Worm (Caenorhabditis elegans) whole organism, L2 larva: Measurements from ENCODE around the gene maph-9.

Experiments
- R02D3.7 ChIP-seq: fragments of 150-350 bp; optimal IDR thresholded peaks from 2 replicates; lab custom pipeline; 2014; ENCODE audit warnings: missing biosample characterization, missing genetic modification characterization
- aly-2 ChIP-seq: fragments of 150-350 bp; optimal IDR thresholded peaks from 2 replicates; lab custom pipeline; 2014; ENCODE audit warnings: missing biosample characterization, missing genetic modification characterization
- dmd-4 ChIP-seq: sonication (generic microtip); optimal IDR thresholded peaks from 2 replicates; lab custom pipeline; 2017; ENCODE audit warnings: missing biosample characterization, missing genetic modification characterization
- egl-27 ChIP-seq: sonication (generic microtip); optimal IDR thresholded peaks from 3 replicates; lab custom pipeline; 2017; ENCODE audit warnings: missing biosample characterization, missing genetic modification reagents, missing genetic modification characterization
- lsy-2 ChIP-seq, 2 experiments: fragments of 150-350 bp in 1 of 2; sonication (generic microtip) in 1 of 2; optimal IDR thresholded peaks; 2 replicates each; lab custom pipeline; 2014 to 2017; ENCODE audit warnings: missing biosample characterization in 2 of 2, missing genetic modification characterization in 2 of 2
- nhr-11 ChIP-seq: fragments of 150-350 bp; optimal IDR thresholded peaks from 2 replicates; lab custom pipeline; 2014; ENCODE audit warnings: missing biosample characterization, missing genetic modification characterization
- sem-4 ChIP-seq: fragments of 150-350 bp; optimal IDR thresholded peaks from 2 replicates; lab custom pipeline; 2014; ENCODE audit warnings: missing biosample characterization, missing genetic modification reagents, missing genetic modification characterization
- snpc-4 ChIP-seq: fragments of 150-350 bp; optimal IDR thresholded peaks from 2 replicates; lab custom pipeline; 2014; ENCODE audit warnings: missing biosample characterization, missing genetic modification characterization
- zag-1 ChIP-seq: fragments of 150-350 bp; optimal IDR thresholded peaks from 2 replicates; lab custom pipeline; 2014; ENCODE audit warnings: missing biosample characterization, missing genetic modification characterization
- ztf-1 ChIP-seq: fragments of 200-800 bp; sonication (Bioruptor generic); conservative IDR thresholded peaks from 2 replicates; pipeline ENCODE4 v1.3.6; 2022; ENCODE audit warnings: missing genetic modification characterization, missing compliant biosample characterization

DNA sequence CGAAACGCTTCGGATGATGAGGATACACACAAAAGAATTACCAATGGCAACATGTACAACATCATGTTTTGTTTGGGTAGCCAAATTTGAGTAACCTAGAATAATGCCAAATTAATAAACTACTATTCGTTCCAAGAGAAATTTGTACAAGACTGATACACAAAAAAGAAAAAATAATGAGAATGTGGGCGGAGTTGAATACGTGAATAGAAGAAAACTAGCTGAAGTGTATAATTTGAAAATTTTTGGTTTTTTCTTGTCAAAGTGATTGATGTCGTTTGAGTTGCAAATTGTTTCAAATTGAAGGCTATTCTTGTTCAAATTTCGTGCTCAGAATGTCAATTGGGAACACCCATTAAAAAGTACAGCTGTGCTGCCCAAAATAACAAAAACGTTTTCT, 35.3 kb downstream of the maph-9 start, which contains the start of gene R13A1.5:
- TF ChIP-seq snpc-4 (no peak), sem-4 (tag; lab: Kevin White, UChicago) (no peak), ztf-1 (GFP tag; lab: Robert Waterston, UW) (no peak), aly-2 (no peak), zag-1 (tag; lab: Kevin White, UChicago) (no peak), nhr-11 (tag; lab: Kevin White, UChicago) (no peak), egl-27 (no peak), R02D3.7 (no peak), dmd-4 (tag; lab: Kevin White, UChicago) (no peak), lsy-2 (tag; optimal IDR thresholded peaks at IDR 0.05; lab: Kevin White, UChicago) (no peak)
